Worm (Caenorhabditis elegans) whole organism, L4 larva: ENCODE data around the gene ins-7.

Experiments
- D1046.2 ChIP-seq: fragments of 200-800 bp; sonication (Bioruptor generic); IDR thresholded peaks from 2 replicates; pipeline ENCODE4 v1.3.6; 2022; ENCODE audit warnings: missing genetic modification characterization, missing compliant biosample characterization
- F10B5.3 ChIP-seq: sonication (generic microtip); optimal IDR thresholded peaks from 2 replicates; lab custom pipeline; 2016; ENCODE audit warnings: mild to moderate bottlenecking, missing genetic modification characterization, missing compliant biosample characterization
- F26F4.8 ChIP-seq: fragments of 200-800 bp; sonication (Bioruptor generic); conservative IDR thresholded peaks from 2 replicates; pipeline ENCODE4 v1.3.6; 2022; ENCODE audit warnings: missing genetic modification characterization, missing compliant biosample characterization
- F37D6.2 ChIP-seq: sonication (generic microtip); optimal IDR thresholded peaks from 2 replicates; lab custom pipeline; 2016; ENCODE audit warnings: mild to moderate bottlenecking, missing genetic modification characterization, missing compliant biosample characterization
- F44E2.7 ChIP-seq: fragments of 200-800 bp; sonication (Bioruptor generic); IDR thresholded peaks from 2 replicates; pipeline ENCODE4 v2.1.2; 2022; ENCODE audit warnings: missing genetic modification characterization, missing compliant biosample characterization
- R02D3.7 ChIP-seq: fragments of 150-350 bp; sonication (generic microtip); optimal IDR thresholded peaks from 3 replicates; lab custom pipeline; 2014; ENCODE audit warnings: missing biosample characterization, missing genetic modification characterization
- T20F7.1 ChIP-seq: fragments of 200-800 bp; sonication (Bioruptor generic); optimal IDR thresholded peaks from 2 replicates; lab custom pipeline; 2018; ENCODE audit warnings: mild to moderate bottlenecking, missing genetic modification characterization, missing compliant biosample characterization
- Y105C5A.15 ChIP-seq: fragments of 200-800 bp; sonication (Bioruptor generic); IDR thresholded peaks from 2 replicates; pipeline ENCODE4 v1.3.6; 2022; ENCODE audit warnings: missing genetic modification characterization, missing compliant biosample characterization
- ZK337.2 ChIP-seq: fragments of 200-800 bp; sonication (Bioruptor generic); IDR thresholded peaks from 2 replicates; pipeline ENCODE4 v1.3.6; 2022; ENCODE audit warnings: missing genetic modification reagents, missing genetic modification characterization, missing compliant biosample characterization
- aha-1 ChIP-seq: fragments of 150-350 bp; peaks from one replicate; lab custom pipeline; 2014; ENCODE audit warnings: missing biosample characterization, missing genetic modification characterization
- attf-4 ChIP-seq: sonication (generic microtip); optimal IDR thresholded peaks from 3 replicates; lab custom pipeline; 2017; ENCODE audit warnings: missing biosample characterization, missing genetic modification characterization
- ceh-20 ChIP-seq: fragments of 200-800 bp; sonication (Bioruptor generic); IDR thresholded peaks from 2 replicates; pipeline ENCODE4 v1.3.6; 2022; ENCODE audit warnings: missing genetic modification reagents, missing genetic modification characterization, missing compliant biosample characterization
- ceh-28 ChIP-seq: fragments of 150-350 bp; optimal IDR thresholded peaks from 2 replicates; lab custom pipeline; 2014; ENCODE audit warnings: missing biosample characterization, missing genetic modification reagents, missing genetic modification characterization
- ces-1 ChIP-seq: fragments of 150-350 bp; sonication (generic microtip); optimal IDR thresholded peaks from 4 replicates; lab custom pipeline; 2014; ENCODE audit warnings: missing biosample characterization, missing genetic modification reagents, missing genetic modification characterization
- daf-12 ChIP-seq: fragments of 150-350 bp; optimal IDR thresholded peaks from 2 replicates; lab custom pipeline; 2014; ENCODE audit warnings: missing biosample characterization, missing genetic modification reagents, missing genetic modification characterization
- daf-16 ChIP-seq, 3 experiments: sonication (generic microtip); optimal IDR thresholded peaks; 2 replicates each; lab custom pipeline; 2016 to 2017; ENCODE audit warnings: missing genetic modification characterization in 3 of 3, missing genetic modification reagents in 3 of 3, mild to moderate bottlenecking in 2 of 3, missing compliant biosample characterization in 2 of 3, missing biosample characterization in 1 of 3, moderate library complexity in 1 of 3
- daf-19 ChIP-seq: fragments of 200-800 bp; sonication (Bioruptor generic); conservative IDR thresholded peaks from 2 replicates; pipeline ENCODE4 v1.3.6; 2022; ENCODE audit warnings: missing genetic modification characterization, missing compliant biosample characterization
- dmd-6 ChIP-seq: fragments of 200-800 bp; sonication (Bioruptor generic); IDR thresholded peaks from 2 replicates; pipeline ENCODE4 v1.3.6; 2022; ENCODE audit warnings: missing genetic modification reagents, missing genetic modification characterization, missing compliant biosample characterization
- dpl-1 ChIP-seq: fragments of 150-350 bp; optimal IDR thresholded peaks from 2 replicates; lab custom pipeline; 2014; ENCODE audit warnings: missing biosample characterization, missing genetic modification reagents, missing genetic modification characterization
- duxl-1 ChIP-seq: sonication (generic microtip); optimal IDR thresholded peaks from 2 replicates; lab custom pipeline; 2016; ENCODE audit warnings: mild to moderate bottlenecking, missing genetic modification characterization, moderate library complexity, missing compliant biosample characterization; ENCODE audit not compliant: poor library complexity
- dve-1 ChIP-seq: sonication (generic microtip); optimal IDR thresholded peaks from 2 replicates; lab custom pipeline; 2017; ENCODE audit warnings: antibody characterized with exemption, mild to moderate bottlenecking, missing genetic modification characterization, missing compliant biosample characterization; ENCODE audit not compliant: insufficient read depth
- fkh-10 ChIP-seq: fragments of 150-350 bp; optimal IDR thresholded peaks from 2 replicates; lab custom pipeline; 2014; ENCODE audit warnings: missing biosample characterization, missing genetic modification reagents, missing genetic modification characterization
- hif-1 ChIP-seq, 2 experiments: sonication (generic microtip); optimal IDR thresholded peaks; 2 replicates each; lab custom pipeline; 2016 to 2017; ENCODE audit warnings: missing compliant biosample characterization in 2 of 2, missing genetic modification characterization in 2 of 2, missing genetic modification reagents in 2 of 2, missing genotype in 2 of 2, mild to moderate bottlenecking in 1 of 2
- hlh-11 ChIP-seq: fragments of 200-800 bp; sonication (Bioruptor generic); optimal IDR thresholded peaks from 2 replicates; lab custom pipeline; 2018; ENCODE audit warnings: mild to moderate bottlenecking, missing genetic modification characterization, missing compliant biosample characterization
- hlh-30 ChIP-seq: sonication (generic microtip); optimal IDR thresholded peaks from 2 replicates; lab custom pipeline; 2017; ENCODE audit warnings: antibody characterized with exemption, mild to moderate bottlenecking, missing genetic modification characterization, missing compliant biosample characterization; ENCODE audit not compliant: insufficient read depth
- jun-1 ChIP-seq: fragments of 150-350 bp; optimal IDR thresholded peaks from 2 replicates; lab custom pipeline; 2014; ENCODE audit warnings: missing biosample characterization, missing genetic modification reagents, missing genetic modification characterization
- lim-7 ChIP-seq: fragments of 200-800 bp; sonication (Bioruptor generic); IDR thresholded peaks from 2 replicates; pipeline ENCODE4 v1.3.6; 2022; ENCODE audit warnings: missing genetic modification characterization, missing compliant biosample characterization
- lin-1 ChIP-seq: fragments of 200-800 bp; sonication (Bioruptor generic); IDR thresholded peaks from 2 replicates; pipeline ENCODE4 v1.3.6; 2022; ENCODE audit warnings: missing genetic modification reagents, missing genetic modification characterization, missing compliant biosample characterization
- lin-13 ChIP-seq: fragments of 150-350 bp; optimal IDR thresholded peaks from 2 replicates; lab custom pipeline; 2014; ENCODE audit warnings: missing biosample characterization, missing genetic modification reagents, missing genetic modification characterization
- mdl-1 ChIP-seq, 2 experiments: fragments of 150-350 bp in 1 of 2; sonication (generic microtip) in 1 of 2; optimal IDR thresholded peaks; 2 replicates each; lab custom pipeline; 2014 to 2017; ENCODE audit warnings: missing biosample characterization in 2 of 2, missing genetic modification characterization in 2 of 2
- mep-1 ChIP-seq: fragments of 150-350 bp; sonication (generic microtip); optimal IDR thresholded peaks from 3 replicates; lab custom pipeline; 2014; ENCODE audit warnings: missing biosample characterization, missing genetic modification characterization
- mxl-3 ChIP-seq: fragments of 200-800 bp; sonication (Bioruptor generic); optimal IDR thresholded peaks from 2 replicates; lab custom pipeline; 2018; ENCODE audit warnings: mild to moderate bottlenecking, missing genetic modification characterization, missing compliant biosample characterization
- nhr-10 ChIP-seq: fragments of 150-350 bp; optimal IDR thresholded peaks from 2 replicates; lab custom pipeline; 2014; ENCODE audit warnings: missing biosample characterization, missing genetic modification characterization
- nhr-102 ChIP-seq: sonication (generic microtip); optimal IDR thresholded peaks from 2 replicates; lab custom pipeline; 2016; ENCODE audit warnings: mild to moderate bottlenecking, missing genetic modification characterization, moderate library complexity, missing compliant biosample characterization
- nhr-25 ChIP-seq: sonication (generic microtip); optimal IDR thresholded peaks from 2 replicates; lab custom pipeline; 2017; ENCODE audit warnings: missing genetic modification characterization, mild to moderate bottlenecking, missing compliant biosample characterization, antibody characterized with exemption, moderate library complexity, borderline replicate concordance; ENCODE audit not compliant: insufficient read depth
- nhr-28 ChIP-seq: fragments of 150-350 bp; optimal IDR thresholded peaks from 2 replicates; lab custom pipeline; 2014; ENCODE audit warnings: missing biosample characterization, missing genetic modification characterization
- nhr-48 ChIP-seq: sonication (generic microtip); optimal IDR thresholded peaks from 2 replicates; lab custom pipeline; 2016; ENCODE audit warnings: mild to moderate bottlenecking, missing genetic modification characterization, missing compliant biosample characterization
- nhr-77 ChIP-seq: fragments of 150-350 bp; optimal IDR thresholded peaks from 2 replicates; lab custom pipeline; 2014; ENCODE audit warnings: missing biosample characterization, missing genetic modification characterization
- pha-4 ChIP-seq, 2 experiments: fragments of 150-350 bp in 1 of 2; fragments of 200-800 bp in 1 of 2; sonication (Bioruptor generic) in 1 of 2; IDR thresholded peaks in 1 of 2; optimal IDR thresholded peaks in 1 of 2; 2 replicates each; pipeline versions ENCODE4 v1.3.6 to Lab custom; 2014 to 2022; ENCODE audit warnings: missing genetic modification characterization in 2 of 2, missing genetic modification reagents in 2 of 2, missing biosample characterization in 1 of 2, missing compliant biosample characterization in 1 of 2
- php-3 ChIP-seq: fragments of 200-800 bp; sonication (Bioruptor generic); IDR thresholded peaks from 2 replicates; pipeline ENCODE4 v1.3.6; 2022; ENCODE audit warnings: missing genetic modification reagents, missing genetic modification characterization, missing compliant biosample characterization
- pqm-1 ChIP-seq: sonication (generic microtip); optimal IDR thresholded peaks from 2 replicates; lab custom pipeline; 2017; ENCODE audit warnings: missing biosample characterization, missing genetic modification characterization
- spr-3 ChIP-seq: fragments of 200-800 bp; sonication (Bioruptor generic); optimal IDR thresholded peaks from 2 replicates; lab custom pipeline; 2018; ENCODE audit warnings: mild to moderate bottlenecking, missing genetic modification characterization, missing compliant biosample characterization
- tra-1 ChIP-seq: fragments of 200-800 bp; sonication (Bioruptor generic); IDR thresholded peaks from 2 replicates; pipeline ENCODE4 v1.3.6; 2022; ENCODE audit warnings: missing genetic modification reagents, missing genetic modification characterization, missing compliant biosample characterization
- unc-62 ChIP-seq, 3 experiments: fragments of 150-350 bp in 1 of 3; sonication (generic microtip); optimal IDR thresholded peaks in 2 of 3; peaks in 1 of 3; 1 replicate in 1 of 3; 2 replicates in 2 of 3; lab custom pipeline; 2014 to 2017; ENCODE audit warnings: missing biosample characterization in 3 of 3, missing genetic modification characterization in 3 of 3, missing genetic modification reagents in 3 of 3, missing genotype in 1 of 3
- vab-7 ChIP-seq: fragments of 200-800 bp; sonication (Bioruptor generic); IDR thresholded peaks from 2 replicates; pipeline ENCODE4 v1.3.6; 2022; ENCODE audit warnings: missing genetic modification reagents, missing genetic modification characterization, missing compliant biosample characterization
- zfp-2 ChIP-seq: sonication (generic microtip); optimal IDR thresholded peaks from 2 replicates; lab custom pipeline; 2016; ENCODE audit warnings: mild to moderate bottlenecking, missing genetic modification characterization, missing compliant biosample characterization

ins-7 gene

DNA sequence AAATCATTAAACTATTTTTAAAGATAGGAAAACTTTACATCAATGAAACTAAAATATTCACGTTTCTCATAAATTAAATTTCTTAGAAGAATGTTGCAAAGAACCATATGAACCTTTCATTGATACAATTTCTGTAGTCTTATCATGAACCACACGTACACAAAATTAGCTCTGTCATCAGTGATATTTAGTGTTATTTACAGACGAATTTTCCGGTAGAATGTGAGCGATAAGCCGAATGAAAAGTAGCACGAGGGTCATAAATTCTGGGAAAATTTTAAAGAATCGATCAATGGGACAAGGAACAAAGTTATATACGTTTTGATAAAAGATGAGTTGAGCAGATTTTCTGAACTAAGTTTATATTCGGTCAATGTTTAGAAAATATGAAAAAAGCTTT lies 6.1 kb downstream of the ins-7 start:
- peak; percentile 81 for TF ChIP-seq nhr-10
- no peak for TF ChIP-seq daf-12 (tag; lab: Kevin White, UChicago)
- TF ChIP-seq pqm-1 (tag; lab: Kevin White, UChicago) = peak; percentile 47
- TF ChIP-seq ces-1 (GFP tag; lab: Kevin White, UChicago) = no peak
- no peak for TF ChIP-seq lin-13
- no peak for TF ChIP-seq daf-19 (GFP tag; lab: Robert Waterston, UW)
- no peak for TF ChIP-seq ceh-20 (GFP tag; lab: Robert Waterston, UW)
- TF ChIP-seq pha-4 (GFP tag; IDR thresholded peaks at IDR 0.05; lab: Robert Waterston, UW) = no peak
- TF ChIP-seq pha-4 (tag; optimal IDR thresholded peaks at IDR 0.05; lab: Kevin White, UChicago) = no peak
- no peak for TF ChIP-seq F44E2.7 (GFP tag; lab: Robert Waterston, UW)
- TF ChIP-seq zfp-2 (tag; lab: Kevin White, UChicago) = no peak
- TF ChIP-seq ZK337.2 = no peak
- TF ChIP-seq vab-7 (GFP tag; lab: Robert Waterston, UW) = no peak
- TF ChIP-seq aha-1 (tag; lab: Kevin White, UChicago) = no peak
- peak; percentile 7 for TF ChIP-seq mxl-3
- peak; percentile 45 for TF ChIP-seq mep-1
- TF ChIP-seq nhr-102 = peak; percentile 23
- no peak for TF ChIP-seq duxl-1 (tag; lab: Kevin White, UChicago)
- TF ChIP-seq attf-4 (tag; lab: Kevin White, UChicago) = no peak
- no peak for TF ChIP-seq F26F4.8 (GFP tag; lab: Robert Waterston, UW)
- peak; percentile 89 for TF ChIP-seq dve-1 (tag; lab: Kevin White, UChicago)
- no peak for TF ChIP-seq fkh-10 (GFP tag; lab: Kevin White, UChicago)
- TF ChIP-seq daf-16 (GFP tag; optimal IDR thresholded peaks at IDR 0.05; lab: Kevin White, UChicago) = no peak
- peak; percentile 98 for TF ChIP-seq daf-16 (tag; optimal IDR thresholded peaks at IDR 0.05; lab: Kevin White, UChicago)
- TF ChIP-seq D1046.2 = no peak
- TF ChIP-seq T20F7.1 = peak; percentile 17
- no peak for TF ChIP-seq F10B5.3 (tag; lab: Kevin White, UChicago)
- peak; percentile 75 for TF ChIP-seq hlh-11
- no peak for TF ChIP-seq unc-62 (GFP tag; optimal IDR thresholded peaks at IDR 0.05 in 1 of 2; lab: Kevin White, UChicago)
- no peak for TF ChIP-seq unc-62 (tag; optimal IDR thresholded peaks at IDR 0.05; lab: Kevin White, UChicago)
- no peak for TF ChIP-seq ceh-28
- TF ChIP-seq jun-1 = no peak
- peak; percentile 85 for TF ChIP-seq php-3 (GFP tag; lab: Robert Waterston, UW)
- TF ChIP-seq hlh-30 (tag; lab: Kevin White, UChicago) = peak; percentile 58
- no peak for TF ChIP-seq spr-3 (GFP tag; lab: Kevin White, UChicago)
- TF ChIP-seq nhr-77 (tag; lab: Kevin White, UChicago) = peak; percentile 65
- TF ChIP-seq dmd-6 (GFP tag; lab: Robert Waterston, UW) = peak; percentile 89
- peak; percentile 95 for TF ChIP-seq nhr-28 (tag; lab: Kevin White, UChicago)
- no peak for TF ChIP-seq tra-1 (GFP tag; lab: Robert Waterston, UW)
- TF ChIP-seq dpl-1 = no peak
- TF ChIP-seq nhr-48 (tag; lab: Kevin White, UChicago) = peak; percentile 27
- TF ChIP-seq lin-1 (GFP tag; lab: Robert Waterston, UW) = 0 out of 2 replicates have a peak, but pooled peaks have one; percentile 47
- TF ChIP-seq lim-7 = no peak
- TF ChIP-seq nhr-25 = no peak
- TF ChIP-seq Y105C5A.15 (GFP tag; lab: Robert Waterston, UW) = no peak
- TF ChIP-seq hif-1 (tag; optimal IDR thresholded peaks at IDR 0.05; lab: Kevin White, UChicago) = peak in 1 of 2 experiments; percentile 35
- no peak for TF ChIP-seq R02D3.7 (tag; lab: Kevin White, UChicago)
- TF ChIP-seq F37D6.2 (tag; lab: Kevin White, UChicago) = no peak
- TF ChIP-seq mdl-1 (tag; optimal IDR thresholded peaks at IDR 0.05; lab: Kevin White, UChicago) = peak in 1 of 2 experiments; percentile 70
